Worm (Caenorhabditis elegans): ENCODE results near the gene C36B7.2.

DNA sequence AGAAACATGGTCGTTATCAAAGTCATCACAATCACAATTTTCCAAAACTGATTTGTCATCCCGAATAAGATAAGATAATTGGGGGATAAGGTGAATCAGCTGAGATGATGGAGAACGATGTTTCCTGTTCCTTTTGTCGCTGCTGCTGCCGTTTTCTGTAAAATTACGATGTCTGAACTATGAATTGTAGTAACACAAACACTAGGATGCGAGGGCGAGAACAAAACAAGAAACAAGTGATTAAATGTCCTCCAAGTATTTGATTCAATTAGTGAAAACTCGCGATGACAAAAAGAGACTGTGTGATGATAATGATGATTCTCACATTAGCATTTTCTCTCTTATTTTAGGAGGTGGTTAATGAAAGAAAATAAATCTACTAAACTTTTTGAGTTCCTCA, 49.7 kb downstream of the C36B7.2 start, which contains the start of gene C54D1.7:
- no peak for TF ChIP-seq zag-1 (tag; optimal IDR thresholded peaks at IDR 0.05)
- no peak for TF ChIP-seq lin-11 (tag; optimal IDR thresholded peaks at IDR 0.05)
- TF ChIP-seq snpc-4 (tag; optimal IDR thresholded peaks at IDR 0.05), result no peak
- TF ChIP-seq dmd-4 (tag; optimal IDR thresholded peaks at IDR 0.05), result no peak
- no peak for TF ChIP-seq nhr-6 (tag; optimal IDR thresholded peaks at IDR 0.05)
- no peak for TF ChIP-seq nhr-77 (tag; optimal IDR thresholded peaks at IDR 0.05)
- TF ChIP-seq unc-62 (GFP tag; optimal IDR thresholded peaks at IDR 0.05), result no peak
- TF ChIP-seq nhr-11 (tag; optimal IDR thresholded peaks at IDR 0.05), result no peak
